Worm (Caenorhabditis elegans) whole organism, L4 larva: ENCODE measurements around the gene nhr-88.
A peak's percentile ranks its signal among the peaks of the same experiment; 100 is the strongest.

Source experiments
- D1046.2 ChIP-seq: fragments of 200-800 bp; sonication (Bioruptor generic); IDR thresholded peaks from 2 replicates; pipeline ENCODE4 v1.3.6; 2022; ENCODE audit warnings: missing genetic modification characterization, missing compliant biosample characterization
- F26F4.8 ChIP-seq: fragments of 200-800 bp; sonication (Bioruptor generic); conservative IDR thresholded peaks from 2 replicates; pipeline ENCODE4 v1.3.6; 2022; ENCODE audit warnings: missing genetic modification characterization, missing compliant biosample characterization
- F37D6.2 ChIP-seq: sonication (generic microtip); optimal IDR thresholded peaks from 2 replicates; lab custom pipeline; 2016; ENCODE audit warnings: mild to moderate bottlenecking, missing genetic modification characterization, missing compliant biosample characterization
- R02D3.7 ChIP-seq: fragments of 150-350 bp; sonication (generic microtip); optimal IDR thresholded peaks from 3 replicates; lab custom pipeline; 2014; ENCODE audit warnings: missing biosample characterization, missing genetic modification characterization
- Y105C5A.15 ChIP-seq: fragments of 200-800 bp; sonication (Bioruptor generic); IDR thresholded peaks from 2 replicates; pipeline ENCODE4 v1.3.6; 2022; ENCODE audit warnings: missing genetic modification characterization, missing compliant biosample characterization
- Y5F2A.4 ChIP-seq: fragments of 200-800 bp; sonication (Bioruptor generic); optimal IDR thresholded peaks from 2 replicates; lab custom pipeline; 2018; ENCODE audit warnings: mild to moderate bottlenecking, missing genetic modification characterization, missing compliant biosample characterization
- Y75B8A.6 ChIP-seq: fragments of 200-800 bp; sonication (Bioruptor generic); IDR thresholded peaks from 2 replicates; pipeline ENCODE4 v1.3.6; 2022; ENCODE audit warnings: missing genetic modification reagents, missing genetic modification characterization, missing compliant biosample characterization
- ZK546.5 ChIP-seq, 2 experiments: sonication (generic microtip); optimal IDR thresholded peaks; 2 replicates each; lab custom pipeline; 2017; ENCODE audit warnings: missing biosample characterization in 2 of 2, missing genetic modification characterization in 2 of 2
- aha-1 ChIP-seq: fragments of 150-350 bp; peaks from one replicate; lab custom pipeline; 2014; ENCODE audit warnings: missing biosample characterization, missing genetic modification characterization
- arid-1 ChIP-seq: fragments of 200-800 bp; sonication (Bioruptor generic); conservative IDR thresholded peaks from 2 replicates; pipeline ENCODE4 v1.3.6; 2022; ENCODE audit warnings: missing genetic modification reagents, missing genetic modification characterization, missing compliant biosample characterization
- ceh-32 ChIP-seq: sonication (generic microtip); optimal IDR thresholded peaks from 2 replicates; lab custom pipeline; 2016; ENCODE audit warnings: mild to moderate bottlenecking, missing genetic modification characterization, missing compliant biosample characterization; ENCODE audit not compliant: poor library complexity
- ceh-44 ChIP-seq: fragments of 200-800 bp; sonication (Bioruptor generic); IDR thresholded peaks from 2 replicates; pipeline ENCODE4 v1.3.6; 2022; ENCODE audit warnings: missing genetic modification reagents, missing genetic modification characterization, missing compliant biosample characterization
- ceh-62 ChIP-seq: sonication (generic microtip); optimal IDR thresholded peaks from 2 replicates; lab custom pipeline; 2017; ENCODE audit warnings: missing biosample characterization, missing genetic modification characterization
- daf-16 ChIP-seq, 3 experiments: sonication (generic microtip); optimal IDR thresholded peaks; 2 replicates each; lab custom pipeline; 2016 to 2017; ENCODE audit warnings: missing genetic modification characterization in 3 of 3, missing genetic modification reagents in 3 of 3, mild to moderate bottlenecking in 2 of 3, missing compliant biosample characterization in 2 of 3, missing biosample characterization in 1 of 3, moderate library complexity in 1 of 3
- daf-8 ChIP-seq: fragments of 200-800 bp; sonication (Bioruptor generic); IDR thresholded peaks from 2 replicates; pipeline ENCODE4 v1.3.6; 2022; ENCODE audit warnings: missing genetic modification characterization, missing compliant biosample characterization
- dmd-6 ChIP-seq: fragments of 200-800 bp; sonication (Bioruptor generic); IDR thresholded peaks from 2 replicates; pipeline ENCODE4 v1.3.6; 2022; ENCODE audit warnings: missing genetic modification reagents, missing genetic modification characterization, missing compliant biosample characterization
- dmd-9 ChIP-seq: fragments of 200-800 bp; sonication (Bioruptor generic); IDR thresholded peaks from 2 replicates; pipeline ENCODE4 v1.3.6; 2022; ENCODE audit warnings: missing genetic modification reagents, missing genetic modification characterization, missing compliant biosample characterization
- dpl-1 ChIP-seq: fragments of 150-350 bp; optimal IDR thresholded peaks from 2 replicates; lab custom pipeline; 2014; ENCODE audit warnings: missing biosample characterization, missing genetic modification reagents, missing genetic modification characterization
- dve-1 ChIP-seq: sonication (generic microtip); optimal IDR thresholded peaks from 2 replicates; lab custom pipeline; 2017; ENCODE audit warnings: antibody characterized with exemption, mild to moderate bottlenecking, missing genetic modification characterization, missing compliant biosample characterization; ENCODE audit not compliant: insufficient read depth
- egl-27 ChIP-seq: sonication (generic microtip); optimal IDR thresholded peaks from 3 replicates; lab custom pipeline; 2017; ENCODE audit warnings: missing biosample characterization, missing genetic modification reagents, missing genetic modification characterization
- fos-1 ChIP-seq: fragments of 150-350 bp; optimal IDR thresholded peaks from 2 replicates; lab custom pipeline; 2014; ENCODE audit warnings: missing biosample characterization, missing genetic modification characterization
- hif-1 ChIP-seq, 2 experiments: sonication (generic microtip); optimal IDR thresholded peaks; 2 replicates each; lab custom pipeline; 2016 to 2017; ENCODE audit warnings: missing compliant biosample characterization in 2 of 2, missing genetic modification characterization in 2 of 2, missing genetic modification reagents in 2 of 2, missing genotype in 2 of 2, mild to moderate bottlenecking in 1 of 2
- lim-7 ChIP-seq: fragments of 200-800 bp; sonication (Bioruptor generic); IDR thresholded peaks from 2 replicates; pipeline ENCODE4 v1.3.6; 2022; ENCODE audit warnings: missing genetic modification characterization, missing compliant biosample characterization
- lin-1 ChIP-seq: fragments of 200-800 bp; sonication (Bioruptor generic); IDR thresholded peaks from 2 replicates; pipeline ENCODE4 v1.3.6; 2022; ENCODE audit warnings: missing genetic modification reagents, missing genetic modification characterization, missing compliant biosample characterization
- lin-38 ChIP-seq: fragments of 200-800 bp; sonication (Bioruptor generic); IDR thresholded peaks from 2 replicates; pipeline ENCODE4 v1.3.6; 2022; ENCODE audit warnings: missing genetic modification reagents, missing genetic modification characterization, missing compliant biosample characterization
- lin-39 ChIP-seq: fragments of 150-350 bp; optimal IDR thresholded peaks from 2 replicates; lab custom pipeline; 2014; ENCODE audit warnings: missing biosample characterization, missing genetic modification reagents, missing genetic modification characterization
- nhr-11 ChIP-seq: fragments of 150-350 bp; optimal IDR thresholded peaks from 2 replicates; lab custom pipeline; 2014; ENCODE audit warnings: missing biosample characterization, missing genetic modification characterization
- nhr-111 ChIP-seq: fragments of 200-800 bp; sonication (Bioruptor generic); optimal IDR thresholded peaks from 2 replicates; lab custom pipeline; 2018; ENCODE audit warnings: mild to moderate bottlenecking, missing genetic modification characterization, missing compliant biosample characterization
- nhr-237 ChIP-seq: sonication (generic microtip); optimal IDR thresholded peaks from 2 replicates; lab custom pipeline; 2017; ENCODE audit warnings: missing biosample characterization, missing genetic modification characterization
- nhr-28 ChIP-seq: fragments of 150-350 bp; optimal IDR thresholded peaks from 2 replicates; lab custom pipeline; 2014; ENCODE audit warnings: missing biosample characterization, missing genetic modification characterization
- pha-4 ChIP-seq, 2 experiments: fragments of 150-350 bp in 1 of 2; fragments of 200-800 bp in 1 of 2; sonication (Bioruptor generic) in 1 of 2; IDR thresholded peaks in 1 of 2; optimal IDR thresholded peaks in 1 of 2; 2 replicates each; pipeline versions ENCODE4 v1.3.6 to Lab custom; 2014 to 2022; ENCODE audit warnings: missing genetic modification characterization in 2 of 2, missing genetic modification reagents in 2 of 2, missing biosample characterization in 1 of 2, missing compliant biosample characterization in 1 of 2
- pqm-1 ChIP-seq: sonication (generic microtip); optimal IDR thresholded peaks from 2 replicates; lab custom pipeline; 2017; ENCODE audit warnings: missing biosample characterization, missing genetic modification characterization
- saeg-2 ChIP-seq: fragments of 200-800 bp; sonication (Bioruptor generic); IDR thresholded peaks from 2 replicates; pipeline ENCODE4 v1.3.6; 2022; ENCODE audit warnings: missing genetic modification reagents, missing genetic modification characterization, missing compliant biosample characterization
- set-16 ChIP-seq: fragments of 200-800 bp; sonication (Bioruptor generic); IDR thresholded peaks from 2 replicates; pipeline ENCODE4 v1.3.6; 2022; ENCODE audit warnings: missing genetic modification reagents, missing genetic modification characterization, missing compliant biosample characterization
- tag-97 ChIP-seq: fragments of 200-800 bp; sonication (Bioruptor generic); IDR thresholded peaks from 2 replicates; pipeline ENCODE4 v1.3.6; 2022; ENCODE audit warnings: missing genetic modification characterization, missing compliant biosample characterization
- unc-130 ChIP-seq: sonication (generic microtip); optimal IDR thresholded peaks from 2 replicates; lab custom pipeline; 2016; ENCODE audit warnings: missing genetic modification reagents, missing genetic modification characterization, missing compliant biosample characterization
- unc-62 ChIP-seq, 3 experiments: fragments of 150-350 bp in 1 of 3; sonication (generic microtip); optimal IDR thresholded peaks in 2 of 3; peaks in 1 of 3; 1 replicate in 1 of 3; 2 replicates in 2 of 3; lab custom pipeline; 2014 to 2017; ENCODE audit warnings: missing biosample characterization in 3 of 3, missing genetic modification characterization in 3 of 3, missing genetic modification reagents in 3 of 3, missing genotype in 1 of 3
- zfp-3 ChIP-seq: fragments of 200-800 bp; sonication (Bioruptor generic); conservative IDR thresholded peaks from 2 replicates; pipeline ENCODE4 v1.3.6; 2022; ENCODE audit warnings: missing genetic modification reagents, missing genetic modification characterization, missing compliant biosample characterization
- ztf-11 ChIP-seq: fragments of 150-350 bp; optimal IDR thresholded peaks from 2 replicates; lab custom pipeline; 2014; ENCODE audit warnings: missing biosample characterization, missing genetic modification characterization

The nhr-88 gene

ce11 chrII:2940747-2941146 is 35.7 kb upstream of the nhr-88 start, which contains the start of gene irld-66:
Gene irld-66, minus strand, starts transcription at chrII:2940847.
- TF ChIP-seq D1046.2 = no peak
- no peak for TF ChIP-seq ZK546.5 (tag; optimal IDR thresholded peaks at IDR 0.05; lab: Kevin White, UChicago)
- TF ChIP-seq Y75B8A.6 (GFP tag; lab: Robert Waterston, UW) = no peak
- TF ChIP-seq nhr-237 (tag; lab: Kevin White, UChicago) = no peak
- TF ChIP-seq tag-97 (GFP tag; lab: Robert Waterston, UW) = no peak
- TF ChIP-seq saeg-2 (GFP tag; lab: Robert Waterston, UW) = no peak
- TF ChIP-seq arid-1 (GFP tag; lab: Robert Waterston, UW) = no peak
- no peak for TF ChIP-seq dpl-1 (GFP tag; lab: Kevin White, UChicago)
- TF ChIP-seq ceh-62 = no peak
- no peak for TF ChIP-seq lin-39 (tag; lab: Kevin White, UChicago)
- TF ChIP-seq lim-7 (GFP tag; lab: Robert Waterston, UW) = no peak
- no peak for TF ChIP-seq lin-1 (GFP tag; lab: Robert Waterston, UW)
- no peak for TF ChIP-seq pqm-1 (tag; lab: Kevin White, UChicago)
- no peak for TF ChIP-seq zfp-3 (GFP tag; lab: Robert Waterston, UW)
- TF ChIP-seq Y105C5A.15 (GFP tag; lab: Robert Waterston, UW) = no peak
- no peak for TF ChIP-seq egl-27
- TF ChIP-seq set-16 (GFP tag; lab: Robert Waterston, UW) = no peak
- no peak for TF ChIP-seq nhr-11 (tag; lab: Kevin White, UChicago)
- no peak for TF ChIP-seq hif-1 (tag; optimal IDR thresholded peaks at IDR 0.05; lab: Kevin White, UChicago)
- TF ChIP-seq ceh-44 = no peak
- TF ChIP-seq, all 104 proteins: peak for 0

- TF ChIP-seq pha-4 (GFP tag; IDR thresholded peaks at IDR 0.05; lab: Robert Waterston, UW) (no peak), pha-4 (tag; optimal IDR thresholded peaks at IDR 0.05; lab: Kevin White, UChicago) (no peak), ztf-11 (tag; lab: Kevin White, UChicago) (no peak), lin-39 (tag; lab: Kevin White, UChicago) (no peak), dve-1 (tag; lab: Kevin White, UChicago) (no peak), lin-38 (GFP tag; lab: Robert Waterston, UW) (no peak), dmd-6 (GFP tag; lab: Robert Waterston, UW) (no peak), Y5F2A.4 (GFP tag; lab: Kevin White, UChicago) (no peak), F26F4.8 (no peak), daf-8 (no peak), nhr-28 (tag; lab: Kevin White, UChicago) (no peak), Y105C5A.15 (GFP tag; lab: Robert Waterston, UW) (no peak), F37D6.2 (no peak), ceh-32 (tag; lab: Kevin White, UChicago) (no peak), dmd-9 (GFP tag; lab: Robert Waterston, UW) (no peak), nhr-111 (no peak), R02D3.7 (tag; lab: Kevin White, UChicago) (no peak), fos-1 (no peak)
Observed at ce11 chrII:2943966-2944365, 32.5 kb upstream of the nhr-88 start, which contains the start of the genes irld-50 and irld-49. Gene irld-50, minus strand, starts transcription at chrII:2944066. Gene irld-49, plus strand, starts transcription at chrII:2944176.

ce11 chrII:2946438-2946837 is 30.0 kb upstream of the nhr-88 start, which contains the start of gene srw-79:
Gene srw-79, plus strand, starts transcription at chrII:2946738.
- TF ChIP-seq unc-130 (GFP tag; lab: Kevin White, UChicago) = no peak
- TF ChIP-seq, all 104 proteins: peak for 0

- no peak for TF ChIP-seq unc-62 (GFP tag; optimal IDR thresholded peaks at IDR 0.05 in 1 of 2; lab: Kevin White, UChicago)
- TF ChIP-seq unc-62 (tag; optimal IDR thresholded peaks at IDR 0.05; lab: Kevin White, UChicago) = no peak
- peak; percentile 98 for TF ChIP-seq aha-1
- TF ChIP-seq daf-16 (GFP tag; optimal IDR thresholded peaks at IDR 0.05; lab: Kevin White, UChicago) = no peak
- no peak for TF ChIP-seq daf-16 (tag; optimal IDR thresholded peaks at IDR 0.05; lab: Kevin White, UChicago)
Observed at ce11 chrII:2948614-2949013, 27.8 kb upstream of the nhr-88 start.
